Worm (Caenorhabditis elegans): ENCODE results near the gene xbx-6.

xbx-6 gene

ce11 chrV:9711174-9711573 is 8.3 kb downstream of the xbx-6 start:
- TF ChIP-seq crh-2 (tag; optimal IDR thresholded peaks at IDR 0.05) (peak; percentile 21), Y55F3AM.14 (GFP tag; optimal IDR thresholded peaks at IDR 0.05) (no peak), nhr-129 (tag; optimal IDR thresholded peaks at IDR 0.05) (no peak), unc-62 (GFP tag; optimal IDR thresholded peaks at IDR 0.05) (no peak), fos-1 (tag; optimal IDR thresholded peaks at IDR 0.05) (peak; percentile 92)

DNA sequence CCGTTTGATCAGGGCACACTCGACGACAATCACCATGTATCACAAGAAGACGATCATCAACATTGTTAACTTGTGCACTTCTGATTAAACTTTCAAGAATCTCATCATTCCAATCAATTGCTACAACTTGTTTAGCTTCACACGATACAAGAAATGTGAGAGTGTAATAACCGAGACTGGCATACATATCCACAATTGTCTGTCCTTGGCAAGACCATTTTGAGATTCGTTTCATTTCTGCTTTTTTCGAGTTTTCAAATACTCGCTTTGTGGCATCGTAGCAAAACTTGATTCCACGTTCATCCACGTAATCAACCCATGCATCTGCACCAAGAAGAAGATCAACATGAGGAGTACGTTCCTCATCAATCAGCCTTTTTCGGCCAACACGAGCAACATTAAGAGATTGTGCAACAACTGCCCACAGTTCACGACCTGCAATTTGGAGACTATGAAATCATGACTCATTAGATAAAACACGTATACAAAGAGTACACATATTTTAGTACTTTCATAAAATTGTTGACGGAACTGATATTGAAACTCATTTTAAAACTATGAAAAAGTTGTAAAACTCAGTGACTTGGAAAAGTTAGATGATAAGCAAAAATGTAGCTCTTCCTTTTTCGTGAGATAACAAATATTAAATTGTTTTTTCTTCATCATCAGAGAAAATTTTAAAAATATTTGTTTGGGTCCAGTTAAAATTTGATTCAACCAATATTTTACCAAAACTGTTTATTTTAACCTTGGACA is 9.7 kb downstream of the xbx-6 start:
- peak; percentile 80 for TF ChIP-seq fos-1 (tag; optimal IDR thresholded peaks at IDR 0.05)
- TF ChIP-seq mab-5 (tag; optimal IDR thresholded peaks at IDR 0.05) = no peak

DNA sequence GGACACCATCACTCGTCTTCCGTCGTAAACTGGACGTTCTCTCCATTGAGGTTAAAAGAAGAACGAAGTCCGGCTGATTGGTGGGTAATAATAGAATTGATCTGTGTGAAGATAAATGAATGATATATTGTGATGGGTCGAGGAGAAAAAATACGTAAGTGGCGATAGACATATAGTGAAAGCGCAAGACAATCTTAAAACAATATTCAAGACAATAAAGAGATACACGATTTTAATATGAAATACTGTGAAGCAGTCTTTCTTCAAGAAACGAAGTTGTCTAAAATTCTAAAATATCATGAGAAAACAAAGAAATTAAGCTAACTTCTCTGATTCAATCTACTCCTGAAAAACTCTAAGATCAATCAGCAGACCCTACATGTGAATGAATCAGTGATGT is 10.7 kb downstream of the xbx-6 start, which contains the start of gene F40F9.10:
Gene F40F9.10 (minus strand): TSS at position 101 of the 400 bp plus-strand sequence.
- TF ChIP-seq crh-2 (tag; optimal IDR thresholded peaks at IDR 0.05) (no peak), C34F6.9 (tag; optimal IDR thresholded peaks at IDR 0.05) (no peak), R02D3.7 (tag; optimal IDR thresholded peaks at IDR 0.05) (no peak), elt-3 (tag; optimal IDR thresholded peaks at IDR 0.05) (no peak)

- TF ChIP-seq nhr-25 (tag; optimal IDR thresholded peaks at IDR 0.05) (no peak), ztf-1 (GFP tag; conservative IDR thresholded peaks at IDR 0.05) (no peak)
Measured at ce11 chrV:9714909-9715308, 12.1 kb downstream of the xbx-6 start, which contains the start of gene F40F9.3. Gene F40F9.3 (plus strand): TSS chrV:9715209.

- no peak for TF ChIP-seq egl-27 (tag; optimal IDR thresholded peaks at IDR 0.05)
- TF ChIP-seq ama-1 (optimal IDR thresholded peaks at IDR 0.05) = no peak
- no peak for TF ChIP-seq ztf-4 (tag; optimal IDR thresholded peaks at IDR 0.05)
- no peak for TF ChIP-seq fos-1 (tag; optimal IDR thresholded peaks at IDR 0.05)
- TF ChIP-seq nhr-21 (tag; optimal IDR thresholded peaks at IDR 0.05) = no peak
- TF ChIP-seq crh-2 (tag; optimal IDR thresholded peaks at IDR 0.05) = no peak
- TF ChIP-seq C34F6.9 (tag; optimal IDR thresholded peaks at IDR 0.05) = no peak
- TF ChIP-seq ZK546.5 (tag; optimal IDR thresholded peaks at IDR 0.05) = no peak
- TF ChIP-seq ztf-1 (GFP tag; conservative IDR thresholded peaks at IDR 0.05) = no peak
- TF ChIP-seq nhr-129 (tag; optimal IDR thresholded peaks at IDR 0.05) = no peak
- no peak for TF ChIP-seq nhr-23 (tag; optimal IDR thresholded peaks at IDR 0.05)
Measured at ce11 chrV:9716397-9716796, 13.5 kb downstream of the xbx-6 start, which contains the start of gene str-188. Gene str-188 (plus strand): TSS chrV:9716697.

DNA sequence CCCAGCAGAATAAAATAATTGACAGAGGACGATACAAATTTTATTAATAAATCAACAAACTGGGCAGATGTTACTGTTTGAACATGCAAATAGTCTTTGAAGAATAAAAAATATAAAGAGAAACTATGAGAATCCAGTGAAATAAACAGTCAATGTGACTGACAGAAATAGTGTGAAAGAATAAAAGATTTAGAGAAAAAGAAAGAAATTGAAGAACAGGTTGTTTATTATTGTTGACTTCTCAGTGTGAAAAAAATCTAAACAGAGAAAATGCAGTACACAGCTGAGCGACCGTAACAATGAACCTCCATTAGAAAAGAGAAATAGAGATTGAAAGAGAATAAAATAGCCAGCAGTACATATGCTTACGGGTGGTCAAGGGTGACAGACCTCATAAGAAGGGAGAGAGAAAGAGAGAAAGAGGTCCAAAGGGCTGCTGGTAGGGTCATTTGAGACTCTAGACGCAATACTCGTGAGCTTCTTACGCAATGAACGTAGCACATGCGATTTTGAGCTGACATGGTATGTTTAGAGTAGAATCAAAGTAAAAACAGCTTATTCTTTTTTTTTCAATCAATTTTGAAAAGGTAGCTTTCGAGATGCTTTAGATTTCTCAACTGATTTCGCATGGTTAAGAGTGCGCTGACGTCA is 21.3 kb downstream of the xbx-6 start, which contains the start of gene slcr-46.3:
Gene slcr-46.3 (minus strand): TSS at position 86 of the 651 bp plus-strand sequence.
- TF ChIP-seq ceh-82 (tag; optimal IDR thresholded peaks at IDR 0.05) (no peak), egl-27 (tag; optimal IDR thresholded peaks at IDR 0.05) (no peak), fos-1 (tag; optimal IDR thresholded peaks at IDR 0.05) (no peak), unc-62 (GFP tag; optimal IDR thresholded peaks at IDR 0.05) (no peak), sma-9 (GFP tag; optimal IDR thresholded peaks at IDR 0.05) (no peak), sma-9 (tag; optimal IDR thresholded peaks at IDR 0.05) (no peak), C34F6.9 (tag; optimal IDR thresholded peaks at IDR 0.05) (peak; percentile 30), nhr-129 (tag; optimal IDR thresholded peaks at IDR 0.05) (peak; percentile 8), alr-1 (tag; optimal IDR thresholded peaks at IDR 0.05) (no peak), skn-1 (tag; optimal IDR thresholded peaks at IDR 0.05) (no peak)

DNA sequence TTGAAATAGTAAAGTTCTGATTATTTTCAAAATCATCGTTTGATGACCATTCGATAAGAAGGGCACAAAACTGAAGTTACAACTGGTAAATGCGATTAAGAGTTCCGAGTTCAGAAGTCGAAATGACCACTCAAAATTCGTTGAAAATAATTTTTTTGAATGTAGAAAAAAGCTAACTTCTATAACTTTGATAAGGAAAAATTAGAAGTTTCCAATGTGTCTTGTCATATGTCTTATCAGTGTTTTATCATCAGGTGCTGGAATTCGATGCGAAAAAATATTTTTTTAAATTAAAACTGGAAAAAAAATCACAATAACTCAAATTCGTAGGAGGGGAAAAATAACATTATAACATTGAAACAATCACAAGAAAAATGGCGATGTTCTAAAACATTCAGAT is 22.9 kb downstream of the xbx-6 start:
- TF ChIP-seq fos-1 (tag; optimal IDR thresholded peaks at IDR 0.05) (peak; percentile 55), lin-39 (tag; optimal IDR thresholded peaks at IDR 0.05) (no peak)

DNA sequence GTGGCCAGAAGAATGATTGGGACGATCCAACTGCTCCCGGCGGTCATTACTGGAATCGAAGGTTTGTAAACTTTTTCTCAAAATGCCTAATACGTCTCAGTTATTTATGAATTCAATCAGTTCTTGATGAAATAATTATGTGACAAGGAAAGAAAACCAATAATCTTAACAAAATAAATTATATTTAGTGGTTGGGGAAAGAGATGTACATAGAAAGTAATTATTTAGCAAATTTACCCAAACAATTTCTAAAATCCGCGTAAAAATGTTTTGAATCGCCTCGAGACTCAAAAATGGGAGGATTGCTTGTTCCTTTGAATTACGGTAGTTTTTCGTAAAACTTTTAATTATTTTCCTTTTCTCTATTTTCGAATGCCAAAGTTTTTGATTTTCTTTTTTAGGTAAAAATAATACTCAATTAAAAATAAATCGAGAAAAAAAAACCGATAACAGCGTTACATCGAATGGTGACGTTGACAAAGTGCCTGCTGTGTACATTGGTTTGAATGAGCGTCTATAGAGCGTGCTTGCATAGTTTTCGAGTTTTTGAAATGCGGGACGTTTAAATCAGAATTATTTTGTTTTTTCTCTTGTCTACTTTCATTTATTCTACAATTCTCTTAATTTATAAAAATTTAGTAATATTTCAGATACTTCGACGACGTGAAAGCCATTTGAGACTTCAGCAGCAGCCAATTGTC is 26.8 kb downstream of the xbx-6 start, which contains the start of the genes aagr-3 and drap-1:
Gene aagr-3 (minus strand): TSS at position 51 of the 701 bp plus-strand sequence.
Gene drap-1 (plus strand): TSS at position 645 of the 701 bp plus-strand sequence.
- no peak for TF ChIP-seq ceh-82 (tag; optimal IDR thresholded peaks at IDR 0.05)
- no peak for TF ChIP-seq elt-3 (tag; optimal IDR thresholded peaks at IDR 0.05)
- TF ChIP-seq nhr-11 (tag; optimal IDR thresholded peaks at IDR 0.05) = no peak
- no peak for TF ChIP-seq alr-1 (tag; optimal IDR thresholded peaks at IDR 0.05)
- no peak for TF ChIP-seq nhr-237 (tag; optimal IDR thresholded peaks at IDR 0.05)
- TF ChIP-seq elt-1 (tag; optimal IDR thresholded peaks at IDR 0.05) = no peak
- TF ChIP-seq nhr-12 (tag; optimal IDR thresholded peaks at IDR 0.05) = no peak
- no peak for TF ChIP-seq ztf-1 (GFP tag; conservative IDR thresholded peaks at IDR 0.05)
- no peak for TF ChIP-seq zag-1 (tag; optimal IDR thresholded peaks at IDR 0.05)
- no peak for TF ChIP-seq lin-11 (tag; optimal IDR thresholded peaks at IDR 0.05)
- TF ChIP-seq fos-1 (tag; optimal IDR thresholded peaks at IDR 0.05) = peak; percentile 83
- TF ChIP-seq R02D3.7 (tag; optimal IDR thresholded peaks at IDR 0.05) = no peak
- TF ChIP-seq ZK546.5 (tag; optimal IDR thresholded peaks at IDR 0.05) = no peak
- TF ChIP-seq nhr-77 (tag; optimal IDR thresholded peaks at IDR 0.05) = no peak
- TF ChIP-seq nhr-21 (tag; optimal IDR thresholded peaks at IDR 0.05) = no peak
- TF ChIP-seq dmd-4 (tag; optimal IDR thresholded peaks at IDR 0.05) = no peak
- TF ChIP-seq sem-4 (tag; optimal IDR thresholded peaks at IDR 0.05) = peak; percentile 61
- no peak for TF ChIP-seq nhr-10 (tag; optimal IDR thresholded peaks at IDR 0.05)
- peak; percentile 42 for TF ChIP-seq snpc-4 (tag; optimal IDR thresholded peaks at IDR 0.05)
- no peak for TF ChIP-seq unc-39 (tag; optimal IDR thresholded peaks at IDR 0.05)
